Fruit fly (Drosophila melanogaster) whole organism, embryonic: ENCODE results near the gene CG4951.
A peak's percentile ranks its signal among the peaks of the same experiment; 100 is the strongest.

Experiments used
- ATbp ChIP-seq: fragments of 200-800 bp; sonication (Bioruptor generic); optimal IDR thresholded peaks from 2 replicates; lab custom pipeline; 2017; ENCODE audit warnings: missing biosample characterization, mild to moderate bottlenecking, missing genetic modification characterization, missing genetic modification reagents
- Atf-2 ChIP-seq: fragments of 200-800 bp; sonication (Bioruptor generic); optimal IDR thresholded peaks from 2 replicates; lab custom pipeline; 2016; ENCODE audit warnings: missing biosample characterization, missing genetic modification characterization
- Blimp-1 ChIP-seq: fragments of 200-800 bp; sonication (Bioruptor generic); optimal IDR thresholded peaks from 3 replicates; lab custom pipeline; 2018; ENCODE audit warnings: missing biosample characterization, missing genetic modification characterization, mild to moderate bottlenecking, moderate library complexity, missing genetic modification reagents
- CG10209 ChIP-seq: fragments of 200-800 bp; sonication (Bioruptor generic); optimal IDR thresholded peaks from 3 replicates; lab custom pipeline; 2017; ENCODE audit warnings: missing biosample characterization, mild to moderate bottlenecking, missing genetic modification characterization, missing genetic modification reagents
- CG10431 ChIP-seq: fragments of 200-800 bp; sonication (Bioruptor generic); optimal IDR thresholded peaks from 3 replicates; lab custom pipeline; 2018; ENCODE audit warnings: missing biosample characterization, mild to moderate bottlenecking, missing genetic modification characterization
- CG12659 ChIP-seq: fragments of 200-800 bp; sonication (Bioruptor generic); optimal IDR thresholded peaks from 3 replicates; lab custom pipeline; 2017; ENCODE audit warnings: mild to moderate bottlenecking, missing biosample characterization, missing genetic modification reagents, missing genetic modification characterization
- CG12942 ChIP-seq: fragments of 200-800 bp; sonication (Bioruptor generic); optimal IDR thresholded peaks from 3 replicates; lab custom pipeline; 2016; ENCODE audit warnings: missing biosample characterization, missing genetic modification characterization
- CG13296 ChIP-seq: fragments of 200-800 bp; sonication (Bioruptor generic); optimal IDR thresholded peaks from 3 replicates; lab custom pipeline; 2018; ENCODE audit warnings: missing biosample characterization, mild to moderate bottlenecking, missing genetic modification characterization
- CG14710 ChIP-seq: fragments of 200-800 bp; sonication (Bioruptor generic); optimal IDR thresholded peaks from 3 replicates; lab custom pipeline; 2019; ENCODE audit warnings: missing biosample characterization, mild to moderate bottlenecking, missing genetic modification characterization, moderate library complexity
- CG15011 ChIP-seq: fragments of 200-800 bp; sonication (Bioruptor generic); optimal IDR thresholded peaks from 3 replicates; lab custom pipeline; 2018; ENCODE audit warnings: missing biosample characterization, mild to moderate bottlenecking, missing genetic modification characterization
- CG1603 ChIP-seq: fragments of 200-800 bp; sonication (Bioruptor generic); optimal IDR thresholded peaks from 2 replicates; lab custom pipeline; 2019; ENCODE audit warnings: missing biosample characterization, mild to moderate bottlenecking, missing genetic modification characterization, moderate library complexity
- CG2129 ChIP-seq: fragments of 200-800 bp; sonication (Bioruptor generic); IDR thresholded peaks from 2 replicates; pipeline ENCODE4 v1.3.6; 2022; ENCODE audit warnings: missing biosample characterization, missing genetic modification characterization; ENCODE audit not compliant: partially characterized antibody
- CG2202 ChIP-seq: fragments of 200-800 bp; sonication (Bioruptor generic); optimal IDR thresholded peaks from 2 replicates; lab custom pipeline; 2018; ENCODE audit warnings: missing biosample characterization, mild to moderate bottlenecking, missing genetic modification characterization
- CG2875 ChIP-seq: fragments of 200-800 bp; sonication (Bioruptor generic); optimal IDR thresholded peaks from 2 replicates; lab custom pipeline; 2017; ENCODE audit warnings: missing biosample characterization, mild to moderate bottlenecking, missing genetic modification characterization, missing genetic modification reagents
- CG42726 ChIP-seq: fragments of 200-800 bp; sonication (Bioruptor generic); IDR thresholded peaks from 2 replicates; pipeline ENCODE4 v1.3.6; 2022; ENCODE audit warnings: missing biosample characterization, missing genetic modification characterization; ENCODE audit not compliant: partially characterized antibody
- CG4424 ChIP-seq: fragments of 200-800 bp; sonication (Bioruptor generic); optimal IDR thresholded peaks from 3 replicates; lab custom pipeline; 2016; ENCODE audit warnings: missing biosample characterization, missing genetic modification characterization
- CG6254 ChIP-seq: fragments of 200-800 bp; sonication (Bioruptor generic); optimal IDR thresholded peaks from 3 replicates; lab custom pipeline; 2017; ENCODE audit warnings: mild to moderate bottlenecking, missing biosample characterization, missing genetic modification reagents, missing genetic modification characterization
- CG6765 ChIP-seq: fragments of 200-800 bp; sonication (Bioruptor generic); optimal IDR thresholded peaks from 3 replicates; lab custom pipeline; 2017; ENCODE audit warnings: missing biosample characterization, mild to moderate bottlenecking, missing genetic modification characterization
- CG7271 ChIP-seq: fragments of 200-800 bp; sonication (Bioruptor generic); optimal IDR thresholded peaks from 2 replicates; lab custom pipeline; 2018; ENCODE audit warnings: missing biosample characterization, mild to moderate bottlenecking, missing genetic modification characterization, moderate library complexity
- CG8765 ChIP-seq: fragments of 200-800 bp; sonication (Bioruptor generic); IDR thresholded peaks from 2 replicates; pipeline ENCODE4 v1.3.6; 2022; ENCODE audit warnings: missing biosample characterization, missing genetic modification characterization
- CG9215 ChIP-seq: fragments of 200-800 bp; sonication (Bioruptor generic); IDR thresholded peaks from 2 replicates; pipeline ENCODE4 v1.3.6; 2022; ENCODE audit warnings: missing biosample characterization, missing genetic modification characterization
- CG9817 ChIP-seq: fragments of 200-800 bp; sonication (Bioruptor generic); optimal IDR thresholded peaks from 2 replicates; lab custom pipeline; 2018; ENCODE audit warnings: missing biosample characterization, mild to moderate bottlenecking, missing genetic modification characterization, moderate library complexity
- Camta ChIP-seq: fragments of 200-800 bp; sonication (Bioruptor generic); optimal IDR thresholded peaks from 2 replicates; lab custom pipeline; 2016; ENCODE audit warnings: missing biosample characterization, missing genetic modification characterization
- Hr3 ChIP-seq: fragments of 200-800 bp; sonication (Bioruptor generic); optimal IDR thresholded peaks from 3 replicates; lab custom pipeline; 2016; ENCODE audit warnings: missing biosample characterization, missing genetic modification characterization
- Lhr ChIP-seq: fragments of 200-800 bp; sonication (Bioruptor generic); optimal IDR thresholded peaks from 3 replicates; lab custom pipeline; 2017; ENCODE audit warnings: mild to moderate bottlenecking, missing biosample characterization, missing genetic modification reagents, missing genetic modification characterization
- NC2β ChIP-seq: fragments of 200-800 bp; sonication (Bioruptor generic); optimal IDR thresholded peaks from 2 replicates; lab custom pipeline; 2016; ENCODE audit warnings: missing biosample characterization, missing genetic modification characterization
- Nf-YB ChIP-seq: fragments of 200-800 bp; sonication (Bioruptor generic); optimal IDR thresholded peaks from 3 replicates; lab custom pipeline; 2019; ENCODE audit warnings: missing biosample characterization, mild to moderate bottlenecking, missing genetic modification characterization, moderate library complexity
- Opbp ChIP-seq: fragments of 200-800 bp; sonication (Bioruptor generic); IDR thresholded peaks from 3 replicates; pipeline ENCODE4 v1.3.6; 2022; ENCODE audit warnings: missing biosample characterization, missing genetic modification characterization; ENCODE audit not compliant: partially characterized antibody
- Sox100B ChIP-seq: fragments of 200-800 bp; sonication (Bioruptor generic); optimal IDR thresholded peaks from 3 replicates; lab custom pipeline; 2018; ENCODE audit warnings: missing biosample characterization, mild to moderate bottlenecking, missing genetic modification characterization
- Taf1 ChIP-seq: fragments of 200-800 bp; sonication (Bioruptor generic); IDR thresholded peaks from 2 replicates; pipeline ENCODE4 v1.3.6; 2022; ENCODE audit warnings: missing biosample characterization, missing genetic modification characterization
- al ChIP-seq: fragments of 200-800 bp; sonication (Bioruptor generic); IDR thresholded peaks from 2 replicates; pipeline ENCODE4 v1.3.6; 2022; ENCODE audit warnings: missing biosample characterization, missing genetic modification characterization
- aop ChIP-seq: fragments of 200-800 bp; sonication (Bioruptor generic); IDR thresholded peaks from 2 replicates; pipeline ENCODE4 v1.3.6; 2022; ENCODE audit warnings: missing biosample characterization, missing genetic modification characterization
- bigmax ChIP-seq: fragments of 200-800 bp; sonication (Bioruptor generic); optimal IDR thresholded peaks from 2 replicates; lab custom pipeline; 2018; ENCODE audit warnings: missing biosample characterization, mild to moderate bottlenecking, missing genetic modification characterization
- cad ChIP-seq: fragments of >200 bp; optimal IDR thresholded peaks from 2 replicates; lab custom pipeline; 2017; ENCODE audit warnings: missing biosample characterization, missing genetic modification characterization
- chn ChIP-seq: fragments of 200-800 bp; sonication (Bioruptor generic); optimal IDR thresholded peaks from 2 replicates; lab custom pipeline; 2016; ENCODE audit warnings: missing biosample characterization, missing genetic modification characterization
- corto ChIP-seq: fragments of 200-800 bp; sonication (Bioruptor generic); optimal IDR thresholded peaks from 2 replicates; lab custom pipeline; 2016; ENCODE audit warnings: missing biosample characterization, mild to moderate bottlenecking, missing genetic modification characterization, moderate library complexity
- crc ChIP-seq: fragments of 200-800 bp; sonication (Bioruptor generic); optimal IDR thresholded peaks from 2 replicates; lab custom pipeline; 2016; ENCODE audit warnings: missing biosample characterization, missing genetic modification characterization
- croc ChIP-seq: fragments of 200-800 bp; sonication (Bioruptor generic); conservative IDR thresholded peaks from 3 replicates; pipeline ENCODE4 v1.3.6; 2022; ENCODE audit warnings: missing biosample characterization, missing genetic modification characterization
- gem ChIP-seq: fragments of 200-800 bp; sonication (Bioruptor generic); optimal IDR thresholded peaks from 2 replicates; lab custom pipeline; 2019; ENCODE audit warnings: missing biosample characterization, mild to moderate bottlenecking, missing genetic modification characterization, moderate library complexity
- jigr1 ChIP-seq: fragments of 200-800 bp; sonication (Bioruptor generic); IDR thresholded peaks from 3 replicates; pipeline ENCODE4 v1.3.6; 2022; ENCODE audit warnings: missing biosample characterization, missing genetic modification characterization
- lbe ChIP-seq: fragments of 200-800 bp; sonication (Bioruptor generic); optimal IDR thresholded peaks from 2 replicates; lab custom pipeline; 2016; ENCODE audit warnings: missing biosample characterization, mild to moderate bottlenecking, missing genetic modification characterization
- lmd ChIP-seq: fragments of 200-800 bp; sonication (Bioruptor generic); IDR thresholded peaks from 2 replicates; pipeline ENCODE4 v1.3.6; 2022; ENCODE audit warnings: missing biosample characterization, missing genetic modification characterization
- nmo ChIP-seq: fragments of 200-800 bp; sonication (Bioruptor generic); optimal IDR thresholded peaks from 2 replicates; lab custom pipeline; 2018; ENCODE audit warnings: missing biosample characterization, mild to moderate bottlenecking, missing genetic modification characterization, moderate library complexity
- p53 ChIP-seq: fragments of 200-800 bp; sonication (Bioruptor generic); optimal IDR thresholded peaks from 2 replicates; lab custom pipeline; 2016; ENCODE audit warnings: missing biosample characterization, missing genetic modification characterization
- sim ChIP-seq: fragments of 200-800 bp; sonication (Bioruptor generic); IDR thresholded peaks from 2 replicates; pipeline ENCODE4 v1.3.6; 2022; ENCODE audit warnings: missing biosample characterization, missing genetic modification characterization
- sima ChIP-seq: fragments of 200-800 bp; sonication (Bioruptor generic); optimal IDR thresholded peaks from 2 replicates; lab custom pipeline; 2016; ENCODE audit warnings: missing biosample characterization, missing genetic modification characterization
- tin ChIP-seq: fragments of 200-800 bp; sonication (Bioruptor generic); optimal IDR thresholded peaks from 3 replicates; lab custom pipeline; 2016; ENCODE audit warnings: missing biosample characterization, missing genetic modification characterization
- unpg ChIP-seq: fragments of 200-800 bp; sonication (Bioruptor generic); optimal IDR thresholded peaks from 3 replicates; lab custom pipeline; 2018; ENCODE audit warnings: missing biosample characterization, mild to moderate bottlenecking, missing genetic modification characterization, moderate library complexity

The CG4951 gene

DNA sequence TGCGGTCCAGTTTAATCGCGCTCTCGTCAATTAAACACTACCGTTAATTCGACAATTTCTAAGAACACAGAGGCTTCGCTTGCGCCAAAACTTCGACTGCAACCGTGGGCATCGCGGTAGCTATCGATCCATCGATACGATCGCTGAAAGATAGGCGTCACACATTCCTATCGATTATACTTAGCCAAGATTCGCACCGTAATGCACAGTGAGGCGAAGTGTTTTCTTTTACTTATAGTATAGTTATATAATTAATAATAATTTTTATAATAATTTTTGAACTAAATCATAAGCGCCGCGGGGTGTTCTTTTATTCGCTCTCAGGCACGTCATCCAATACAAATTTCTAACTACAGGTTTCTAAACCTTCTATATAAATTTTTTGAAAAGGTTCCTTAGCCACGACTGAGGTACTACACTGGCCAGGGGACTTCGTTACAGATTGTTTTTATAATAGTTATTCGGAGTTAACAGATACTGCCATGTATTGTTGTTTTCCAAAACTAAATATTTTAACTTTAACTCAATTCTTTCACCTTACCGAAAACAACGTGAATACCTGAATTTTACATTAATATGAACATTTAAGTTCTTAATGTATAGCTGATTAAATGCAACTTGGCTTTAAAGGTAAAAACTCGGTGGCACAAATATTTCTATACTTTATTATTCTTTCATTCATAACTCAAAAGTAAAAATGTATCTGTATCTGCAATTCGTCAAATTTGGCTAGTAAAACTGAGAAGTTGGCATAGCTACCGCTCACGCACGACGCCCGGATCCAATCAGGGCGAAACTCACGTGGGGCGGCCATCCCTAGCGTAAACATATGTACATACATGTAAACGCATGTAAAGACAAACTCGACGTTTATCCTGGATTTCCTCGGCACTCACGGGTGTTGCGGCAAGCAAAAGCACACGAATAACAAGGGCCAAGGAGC lies 15.9 kb downstream of the CG4951 start, which contains the start of the genes NSD and BOD1 (continued):
- TF ChIP-seq aop (GFP tag; lab: Robert Waterston, UW) (no peak), bigmax (GFP tag; lab: Kevin White, UChicago) (no peak), sim (GFP tag; lab: Robert Waterston, UW) (no peak), CG1603 (tag; lab: Kevin White, UChicago) (peak; percentile 55), chn (GFP tag; lab: Kevin White, UChicago) (no peak), Lhr (no peak), cad (GFP tag; lab: Kevin White, UChicago) (no peak), CG14710 (tag; lab: Kevin White, UChicago) (peak; percentile 61), CG2875 (GFP tag; lab: Kevin White, UChicago) (no peak), CG9817 (tag; lab: Kevin White, UChicago) (peak; percentile 60), CG9215 (GFP tag; lab: Robert Waterston, UW) (peak; percentile 63), CG2129 (GFP tag; lab: Robert Waterston, UW) (peak; percentile 81), NC2β (GFP tag; lab: Kevin White, UChicago) (no peak), Camta (GFP tag; lab: Kevin White, UChicago) (no peak), ATbp (GFP tag; lab: Kevin White, UChicago) (peak; percentile 47), CG6765 (GFP tag; lab: Kevin White, UChicago) (no peak), CG8765 (peak; percentile 53; the same call in 1 of the 2 replicates), lmd (GFP tag; lab: Robert Waterston, UW) (peak; percentile 64), CG7271 (tag; lab: Kevin White, UChicago) (no peak), croc (GFP tag; lab: Robert Waterston, UW) (peak; percentile 33; the same call in 2 of the 3 replicates), CG10431 (GFP tag; lab: Kevin White, UChicago) (peak; percentile 21), CG2202 (tag; lab: Kevin White, UChicago) (no peak), CG4424 (peak; percentile 61), CG6254 (no peak), CG13296 (GFP tag; lab: Kevin White, UChicago) (no peak), CG12942 (GFP tag; lab: Kevin White, UChicago) (peak; percentile 15), tin (GFP tag; lab: Kevin White, UChicago) (peak; percentile 64), CG15011 (no peak), gem (tag; lab: Kevin White, UChicago) (peak; percentile 78), Sox100B (GFP tag; lab: Kevin White, UChicago) (no peak), CG12659 (GFP tag; lab: Kevin White, UChicago) (peak; percentile 47), CG42726 (GFP tag; lab: Robert Waterston, UW) (peak; percentile 98), nmo (GFP tag; lab: Kevin White, UChicago) (peak; percentile 56), Blimp-1 (no peak), Nf-YB (GFP tag; lab: Kevin White, UChicago) (no peak), Hr3 (GFP tag; lab: Kevin White, UChicago) (peak; percentile 52), unpg (GFP tag; lab: Kevin White, UChicago) (peak; percentile 46), corto (no peak), sima (no peak), al (peak; percentile 85), lbe (GFP tag; lab: Kevin White, UChicago) (no peak), jigr1 (GFP tag; lab: Robert Waterston, UW) (peak; percentile 25; the same call in 1 of the 3 replicates), Taf1 (GFP tag; lab: Robert Waterston, UW) (peak; percentile 49; the same call in 1 of the 2 replicates), p53 (no peak), Opbp (peak; percentile 98), CG10209 (GFP tag; lab: Kevin White, UChicago) (peak; percentile 48), crc (GFP tag; lab: Kevin White, UChicago) (no peak), Atf-2 (GFP tag; lab: Kevin White, UChicago) (no peak)
